Worm (Caenorhabditis elegans) whole organism, L4 larva: ENCODE measurements around the gene ZK6.6.

Experiments
- T26A8.4 ChIP-seq: fragments of 200-800 bp; sonication (Bioruptor generic); IDR thresholded peaks from 2 replicates; pipeline ENCODE4 v1.3.6; 2022; ENCODE audit warnings: missing genetic modification characterization, missing compliant biosample characterization
- ZK546.5 ChIP-seq, 2 experiments: sonication (generic microtip); optimal IDR thresholded peaks; 2 replicates each; lab custom pipeline; 2017; ENCODE audit warnings: missing biosample characterization in 2 of 2, missing genetic modification characterization in 2 of 2
- ama-1 ChIP-seq: fragments of 150-350 bp; optimal IDR thresholded peaks from 2 replicates; lab custom pipeline; 2014; ENCODE audit warnings: inconsistent platforms, mixed read lengths
- fkh-10 ChIP-seq: fragments of 150-350 bp; optimal IDR thresholded peaks from 2 replicates; lab custom pipeline; 2014; ENCODE audit warnings: missing biosample characterization, missing genetic modification reagents, missing genetic modification characterization
- gei-8 ChIP-seq: fragments of 200-800 bp; sonication (Bioruptor generic); optimal IDR thresholded peaks from 2 replicates; lab custom pipeline; 2018; ENCODE audit warnings: mild to moderate bottlenecking, missing genetic modification characterization, missing compliant biosample characterization
- nhr-28 ChIP-seq: fragments of 150-350 bp; optimal IDR thresholded peaks from 2 replicates; lab custom pipeline; 2014; ENCODE audit warnings: missing biosample characterization, missing genetic modification characterization
- snpc-1.2 ChIP-seq: fragments of 200-800 bp; sonication (Bioruptor generic); IDR thresholded peaks from 2 replicates; pipeline ENCODE4 v1.3.6; 2022; ENCODE audit warnings: missing genetic modification reagents, missing genetic modification characterization, missing compliant biosample characterization
- unc-62 ChIP-seq, 3 experiments: fragments of 150-350 bp in 1 of 3; sonication (generic microtip); optimal IDR thresholded peaks in 2 of 3; peaks in 1 of 3; 1 replicate in 1 of 3; 2 replicates in 2 of 3; lab custom pipeline; 2014 to 2017; ENCODE audit warnings: missing biosample characterization in 3 of 3, missing genetic modification characterization in 3 of 3, missing genetic modification reagents in 3 of 3, missing genotype in 1 of 3

- TF ChIP-seq ama-1 (lab: Kevin White, UChicago) (no peak), ZK546.5 (tag; optimal IDR thresholded peaks at IDR 0.05; lab: Kevin White, UChicago) (no peak), T26A8.4 (GFP tag; lab: Robert Waterston, UW) (no peak), fkh-10 (GFP tag; lab: Kevin White, UChicago) (no peak), nhr-28 (no peak), gei-8 (GFP tag; lab: Kevin White, UChicago) (no peak), unc-62 (GFP tag; optimal IDR thresholded peaks at IDR 0.05 in 1 of 2; lab: Kevin White, UChicago) (no peak), unc-62 (tag; optimal IDR thresholded peaks at IDR 0.05; lab: Kevin White, UChicago) (no peak), snpc-1.2 (GFP tag; lab: Robert Waterston, UW) (no peak)
These were observed 27.2 kb upstream of the ZK6.6 start for ce11 chrV:361291-361690.
